Fruit fly (Drosophila melanogaster) whole organism, wandering third instar larva: ENCODE measurements around the gene CG3581.

Source experiments
- Abd-B ChIP-seq: fragments of >200 bp; optimal IDR thresholded peaks from 2 replicates; lab custom pipeline; 2017; ENCODE audit warnings: missing biosample characterization, missing genetic modification characterization
- CG32264 ChIP-seq: fragments of 200-800 bp; sonication (Bioruptor generic); optimal IDR thresholded peaks from 2 replicates; lab custom pipeline; 2016; ENCODE audit warnings: missing biosample characterization, missing genetic modification characterization
- CG9705 ChIP-seq: fragments of 200-800 bp; sonication (Bioruptor generic); optimal IDR thresholded peaks from 2 replicates; lab custom pipeline; 2018; ENCODE audit warnings: missing biosample characterization, mild to moderate bottlenecking, missing genetic modification characterization
- CrebA ChIP-seq: fragments of 200-800 bp; sonication (Bioruptor generic); optimal IDR thresholded peaks from 2 replicates; lab custom pipeline; 2016; ENCODE audit warnings: missing biosample characterization, mild to moderate bottlenecking, missing genetic modification characterization, borderline replicate concordance
- Dfd ChIP-seq: fragments of >200 bp; optimal IDR thresholded peaks from 2 replicates; lab custom pipeline; 2017; ENCODE audit warnings: missing biosample characterization, missing genetic modification characterization
- Dif ChIP-seq: fragments of 200-275, 200-300 bp; sonication (Bioruptor generic); optimal IDR thresholded peaks from 2 replicates; lab custom pipeline; 2018; ENCODE audit warnings: missing biosample characterization, missing genetic modification characterization; ENCODE audit not compliant: partially characterized antibody
- GATAd ChIP-seq: sonication (Bioruptor generic); optimal IDR thresholded peaks from 2 replicates; lab custom pipeline; 2016; ENCODE audit warnings: missing biosample characterization, missing genetic modification characterization
- HLH106 ChIP-seq: fragments of 200-800 bp; optimal IDR thresholded peaks from 3 replicates; lab custom pipeline; 2019; ENCODE audit warnings: missing biosample characterization, mild to moderate bottlenecking, missing genetic modification characterization, moderate library complexity
- Hnf4 ChIP-seq: fragments of 200-800 bp; sonication (Bioruptor generic); optimal IDR thresholded peaks from 2 replicates; lab custom pipeline; 2016; ENCODE audit warnings: missing biosample characterization, mild to moderate bottlenecking, missing genetic modification characterization
- Hr78 ChIP-seq: fragments of >200 bp; optimal IDR thresholded peaks from 2 replicates; lab custom pipeline; 2017; ENCODE audit warnings: missing biosample characterization, missing genetic modification characterization
- Hr83 ChIP-seq: fragments of 200-300 bp; sonication (Bioruptor generic); optimal IDR thresholded peaks from 2 replicates; lab custom pipeline; 2016; ENCODE audit warnings: missing biosample characterization, mild to moderate bottlenecking, missing genetic modification characterization, moderate library complexity; ENCODE audit not compliant: poor library complexity, severe bottlenecking
- Jra ChIP-seq: sonication (Bioruptor generic); optimal IDR thresholded peaks from 2 replicates; lab custom pipeline; 2016; ENCODE audit warnings: missing biosample characterization, missing genetic modification characterization
- Mio ChIP-seq: sonication (Bioruptor generic); optimal IDR thresholded peaks from 2 replicates; lab custom pipeline; 2016; ENCODE audit warnings: missing biosample characterization, missing genetic modification characterization
- Myc ChIP-seq: fragments of >200 bp; optimal IDR thresholded peaks from 2 replicates; lab custom pipeline; 2017
- N ChIP-seq: fragments of >200 bp; optimal IDR thresholded peaks from 2 replicates; lab custom pipeline; 2018; ENCODE audit warnings: missing biosample characterization, missing external identifiers, missing genetic modification characterization
- OdsH ChIP-seq: fragments of 200-800 bp; sonication (Bioruptor generic); optimal IDR thresholded peaks from 2 replicates; lab custom pipeline; 2016; ENCODE audit warnings: missing biosample characterization, mild to moderate bottlenecking, missing genetic modification characterization
- Sp1 ChIP-seq: fragments of 200-800 bp; sonication (Bioruptor generic); optimal IDR thresholded peaks from 3 replicates; lab custom pipeline; 2019; ENCODE audit warnings: missing biosample characterization, mild to moderate bottlenecking, missing genetic modification characterization, moderate library complexity
- Vsx2 ChIP-seq: fragments of 200-300, 225-300 bp; sonication (Bioruptor generic); optimal IDR thresholded peaks from 2 replicates; lab custom pipeline; 2018; ENCODE audit warnings: missing biosample characterization, missing genetic modification characterization; ENCODE audit not compliant: partially characterized antibody
- br ChIP-seq: fragments of 200-800 bp; sonication (Bioruptor generic); optimal IDR thresholded peaks from 2 replicates; lab custom pipeline; 2016; ENCODE audit warnings: missing biosample characterization, missing genetic modification characterization
- brk ChIP-seq: fragments of 200-800 bp; sonication (Bioruptor generic); optimal IDR thresholded peaks from 2 replicates; lab custom pipeline; 2016; ENCODE audit warnings: missing biosample characterization, mild to moderate bottlenecking, missing genetic modification characterization
- dl ChIP-seq, 2 experiments: fragments of 175-275, 200-275 bp in 1 of 2; fragments of 200-275 bp in 1 of 2; sonication (Bioruptor generic); optimal IDR thresholded peaks; lab custom pipeline; 2018; ENCODE audit warnings: mild to moderate bottlenecking in 2 of 2, missing biosample characterization in 2 of 2, missing genetic modification characterization in 2 of 2, moderate library complexity in 2 of 2; ENCODE audit not compliant: partially characterized antibody in 2 of 2, insufficient read depth in 1 of 2
- dmrt93B ChIP-seq: fragments of 200-800 bp; sonication (Bioruptor generic); optimal IDR thresholded peaks from 2 replicates; lab custom pipeline; 2018; ENCODE audit warnings: missing biosample characterization, mild to moderate bottlenecking, missing genetic modification characterization
- dsf ChIP-seq: sonication (Bioruptor generic); optimal IDR thresholded peaks from 2 replicates; lab custom pipeline; 2016; ENCODE audit warnings: missing biosample characterization, missing genetic modification characterization, borderline replicate concordance
- ey ChIP-seq: fragments of 200-800 bp; sonication (Bioruptor generic); optimal IDR thresholded peaks from 2 replicates; lab custom pipeline; 2016; ENCODE audit warnings: missing biosample characterization, missing genetic modification characterization
- foxo ChIP-seq, 2 experiments: fragments of 200-800 bp; sonication (Bioruptor generic); optimal IDR thresholded peaks; 2 replicates in 1 of 2; 3 replicates in 1 of 2; lab custom pipeline; 2016 to 2017; ENCODE audit warnings: missing biosample characterization in 2 of 2, missing genetic modification characterization in 2 of 2
- fru ChIP-seq: fragments of 200-800 bp; sonication (Bioruptor generic); optimal IDR thresholded peaks from 3 replicates; lab custom pipeline; 2016; ENCODE audit warnings: missing biosample characterization, mild to moderate bottlenecking, missing genetic modification characterization
- jim ChIP-seq: fragments of 175-275, 200-325 bp; sonication (Bioruptor generic); optimal IDR thresholded peaks from 2 replicates; lab custom pipeline; 2016; ENCODE audit warnings: missing biosample characterization, mild to moderate bottlenecking, missing genetic modification characterization
- lola ChIP-seq: fragments of >200 bp; optimal IDR thresholded peaks from 2 replicates; lab custom pipeline; 2017; ENCODE audit warnings: missing biosample characterization, missing genetic modification characterization
- psq ChIP-seq: fragments of 200-800 bp; sonication (Bioruptor generic); optimal IDR thresholded peaks from 3 replicates; lab custom pipeline; 2017; ENCODE audit warnings: missing biosample characterization, mild to moderate bottlenecking, missing genetic modification characterization, moderate library complexity
- sage ChIP-seq: fragments of 200-800 bp; sonication (Bioruptor generic); optimal IDR thresholded peaks from 2 replicates; lab custom pipeline; 2016; ENCODE audit warnings: missing biosample characterization, mild to moderate bottlenecking, missing genetic modification characterization
- sv ChIP-seq: fragments of 200-800 bp; sonication (Bioruptor generic); optimal IDR thresholded peaks from 3 replicates; lab custom pipeline; 2016; ENCODE audit warnings: missing biosample characterization, missing genetic modification characterization
- usp ChIP-seq: fragments of >200 bp; optimal IDR thresholded peaks from 2 replicates; lab custom pipeline; 2017; ENCODE audit warnings: missing biosample characterization, missing genetic modification characterization
- woc ChIP-seq: sonication (Bioruptor generic); optimal IDR thresholded peaks from 2 replicates; lab custom pipeline; 2016; ENCODE audit warnings: missing biosample characterization, mild to moderate bottlenecking, missing genetic modification characterization

CG3581 gene

dm6 chr3R:19341779-19342178, 32.8 kb downstream of the CG3581 start:
- no peak for TF ChIP-seq dl (GFP tag; optimal IDR thresholded peaks at IDR 0.05; lab: Kevin White, UChicago; ENCODE audit: insufficient read depth in 1 of 2, partially characterized antibody in 2 of 2)
- no peak for TF ChIP-seq Abd-B (GFP tag; lab: Kevin White, UChicago)
- no peak for TF ChIP-seq dmrt93B
- no peak for TF ChIP-seq Vsx2
- no peak for TF ChIP-seq woc
- no peak for TF ChIP-seq OdsH (GFP tag; lab: Kevin White, UChicago)
- TF ChIP-seq sage (GFP tag; lab: Kevin White, UChicago): no peak
- TF ChIP-seq foxo (GFP tag; optimal IDR thresholded peaks at IDR 0.05; lab: Kevin White, UChicago): no peak
- TF ChIP-seq Dfd (GFP tag; lab: Kevin White, UChicago): no peak
- no peak for TF ChIP-seq lola (GFP tag; lab: Kevin White, UChicago)
- TF ChIP-seq fru (GFP tag; lab: Kevin White, UChicago): no peak
- no peak for TF ChIP-seq Jra (GFP tag; lab: Kevin White, UChicago)
- no peak for TF ChIP-seq GATAd (GFP tag; lab: Kevin White, UChicago)
- no peak for TF ChIP-seq psq (GFP tag; lab: Kevin White, UChicago)
- TF ChIP-seq Mio: no peak
- no peak for TF ChIP-seq HLH106 (tag; lab: Kevin White, UChicago)
- TF ChIP-seq, all 38 proteins: peak for 0

DNA sequence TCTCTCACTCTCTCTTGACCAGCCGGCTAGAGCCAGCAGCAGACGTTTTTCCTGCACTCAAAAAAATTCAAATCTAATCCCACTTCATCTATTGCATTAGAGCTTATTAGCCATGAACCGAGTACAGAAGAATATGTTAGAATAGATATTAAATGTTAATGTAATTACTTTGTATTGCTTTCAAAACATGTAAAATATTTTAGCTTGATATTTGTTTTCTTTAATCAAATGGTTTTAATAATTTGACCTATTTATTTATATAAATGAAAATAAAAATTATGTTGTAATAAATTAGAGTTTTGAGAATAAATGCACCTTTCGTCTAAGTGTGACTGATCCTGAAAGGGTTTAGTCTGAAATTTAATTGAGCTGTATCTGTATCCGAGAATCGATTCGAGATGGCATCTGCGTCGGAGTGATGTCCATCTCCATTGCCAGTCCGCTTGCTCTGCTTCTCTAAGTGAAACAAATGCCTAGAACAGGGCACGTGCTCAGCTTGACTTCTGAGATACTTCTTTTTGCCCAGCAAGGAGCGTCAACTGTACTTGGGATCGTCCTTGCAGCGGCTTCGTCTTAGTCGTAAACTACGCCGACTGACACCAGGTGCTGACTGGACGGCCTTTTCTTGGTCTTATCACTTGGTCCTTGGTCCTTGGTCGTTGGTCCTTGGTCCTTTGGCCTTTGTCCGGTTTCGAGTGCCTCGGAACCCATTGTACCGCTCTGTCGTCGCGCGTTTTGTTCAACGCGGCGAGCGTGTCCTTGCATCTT, 34.1 kb downstream of the CG3581 start:
- TF ChIP-seq jim (GFP tag; lab: Kevin White, UChicago): no peak
- TF ChIP-seq Jra (GFP tag; lab: Kevin White, UChicago): no peak
- TF ChIP-seq lola (GFP tag; lab: Kevin White, UChicago): no peak
- TF ChIP-seq brk (GFP tag; lab: Kevin White, UChicago): no peak
- no peak for TF ChIP-seq ey (GFP tag; lab: Kevin White, UChicago)
- no peak for TF ChIP-seq sv (GFP tag; lab: Kevin White, UChicago)
- no peak for TF ChIP-seq woc
- no peak for TF ChIP-seq HLH106 (tag; lab: Kevin White, UChicago)
- no peak for TF ChIP-seq Mio
- TF ChIP-seq br (GFP tag; lab: Kevin White, UChicago): no peak
- no peak for TF ChIP-seq Hnf4
- TF ChIP-seq, all 38 proteins: peak for 0

DNA sequence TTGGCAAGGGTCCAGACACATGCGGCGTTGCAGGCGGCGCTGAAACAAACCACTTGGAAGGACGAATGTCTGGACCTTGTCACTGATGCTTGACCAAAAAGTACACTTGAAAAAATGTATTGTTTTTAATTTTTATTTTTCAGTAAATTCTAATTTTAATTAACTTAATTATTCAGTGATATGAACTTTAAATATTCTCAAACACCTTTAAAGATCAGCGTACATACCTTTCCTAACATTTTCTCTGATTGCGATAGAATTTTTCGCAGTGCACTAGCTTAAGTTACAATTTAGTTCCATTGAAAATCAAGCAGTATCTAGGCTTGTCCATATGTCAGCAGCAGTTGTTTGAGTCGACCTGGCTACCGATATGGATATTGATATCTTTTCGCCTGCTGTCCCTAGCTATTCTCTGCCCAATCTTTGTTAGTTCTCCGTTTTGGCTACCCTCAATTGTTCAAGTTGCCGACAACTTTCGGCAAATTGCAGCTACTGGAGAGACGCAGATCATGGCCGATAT, 35.3 kb downstream of the CG3581 start:
- TF ChIP-seq woc (no peak), Vsx2 (no peak), jim (GFP tag; lab: Kevin White, UChicago) (no peak), brk (GFP tag; lab: Kevin White, UChicago) (no peak), br (GFP tag; lab: Kevin White, UChicago) (no peak), sv (GFP tag; lab: Kevin White, UChicago) (no peak), Hr78 (no peak), CG32264 (GFP tag; lab: Kevin White, UChicago) (no peak), GATAd (GFP tag; lab: Kevin White, UChicago) (no peak), Hnf4 (no peak), Sp1 (GFP tag; lab: Kevin White, UChicago) (no peak)
- TF ChIP-seq, all 38 proteins: peak for 0

dm6 chr3R:19335482-19335881, 39.1 kb downstream of the CG3581 start:
- TF ChIP-seq Hr83 (GFP tag; lab: Kevin White, UChicago) (no peak), dmrt93B (no peak), CrebA (GFP tag; lab: Kevin White, UChicago) (no peak), N (no peak), psq (GFP tag; lab: Kevin White, UChicago) (no peak), brk (GFP tag; lab: Kevin White, UChicago) (no peak), sv (GFP tag; lab: Kevin White, UChicago) (no peak)

dm6 chr3R:19332553-19332952, 42.0 kb downstream of the CG3581 start:
- no peak for TF ChIP-seq CrebA (GFP tag; lab: Kevin White, UChicago)
- no peak for TF ChIP-seq sage (GFP tag; lab: Kevin White, UChicago)
- TF ChIP-seq N: no peak
- no peak for TF ChIP-seq CG9705
- no peak for TF ChIP-seq usp
- TF ChIP-seq br (GFP tag; lab: Kevin White, UChicago): no peak
- TF ChIP-seq HLH106 (tag; lab: Kevin White, UChicago): no peak
- TF ChIP-seq dsf (GFP tag; lab: Kevin White, UChicago): no peak
- TF ChIP-seq Myc: no peak
- TF ChIP-seq Jra (GFP tag; lab: Kevin White, UChicago): no peak
- no peak for TF ChIP-seq Dif (GFP tag; lab: Kevin White, UChicago)
- TF ChIP-seq CG32264 (GFP tag; lab: Kevin White, UChicago): no peak
- no peak for TF ChIP-seq Dfd (GFP tag; lab: Kevin White, UChicago)
- no peak for TF ChIP-seq Hr78
